Worm (Caenorhabditis elegans) whole organism, L3 larva: ENCODE data around the gene Y53F4A.2.

Experiments used
- nhr-77 ChIP-seq: fragments of 150-350 bp; optimal IDR thresholded peaks from 2 replicates; lab custom pipeline; 2014; ENCODE audit warnings: missing biosample characterization, missing genetic modification characterization
- pqm-1 ChIP-seq: fragments of 150-350 bp; optimal IDR thresholded peaks from 2 replicates; lab custom pipeline; 2017; ENCODE audit warnings: missing biosample characterization, missing genetic modification characterization, inconsistent platforms
- skn-1 ChIP-seq: fragments of 150-350 bp; optimal IDR thresholded peaks from 2 replicates; lab custom pipeline; 2014; ENCODE audit warnings: missing biosample characterization, missing genetic modification characterization
- snpc-4 ChIP-seq: fragments of 150-350 bp; optimal IDR thresholded peaks from 2 replicates; lab custom pipeline; 2014; ENCODE audit warnings: missing biosample characterization, missing genetic modification characterization

DNA sequence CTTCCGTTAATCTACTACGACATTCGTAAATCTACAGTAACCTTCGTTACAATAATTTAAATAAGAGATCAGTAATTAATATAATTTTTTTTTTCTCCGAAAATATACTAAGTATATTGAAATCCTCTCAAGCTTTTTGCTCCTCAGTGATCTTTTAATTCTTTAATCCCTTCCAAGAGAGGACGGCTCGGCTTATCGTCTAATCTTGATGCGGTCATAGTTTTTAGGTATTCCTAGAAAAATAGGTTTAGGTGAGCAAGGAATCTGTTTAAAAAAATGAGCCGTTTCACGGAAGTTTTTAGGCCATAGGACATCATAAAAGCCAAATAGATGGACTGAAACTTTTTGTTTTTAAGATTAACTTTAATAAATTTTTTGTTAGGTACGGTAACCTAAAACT, 44.9 kb downstream of the Y53F4A.2 start:
- no peak for TF ChIP-seq snpc-4 (tag; lab: Kevin White, UChicago)
- no peak for TF ChIP-seq pqm-1 (tag; lab: Kevin White, UChicago)
- no peak for TF ChIP-seq skn-1
- no peak for TF ChIP-seq nhr-77
